Fruit fly (Drosophila melanogaster): ENCODE results near the gene ND-B14.5AL.

dm6 chr3L:22648372-22648771 is 42.2 kb downstream of the ND-B14.5AL start, which contains the start of gene CG33770:
- TF ChIP-seq CG31627 (GFP tag; optimal IDR thresholded peaks at IDR 0.05) (no peak), CG10631 (GFP tag; optimal IDR thresholded peaks at IDR 0.05) (no peak), CG6854 (GFP tag; optimal IDR thresholded peaks at IDR 0.05) (no peak), cyc (GFP tag; optimal IDR thresholded peaks at IDR 0.05) (no peak), OdsH (GFP tag; optimal IDR thresholded peaks at IDR 0.05) (no peak), Ets21C (GFP tag; optimal IDR thresholded peaks at IDR 0.05) (no peak), CG15336 (GFP tag; IDR thresholded peaks at IDR 0.05) (no peak)

All from whole organism, prepupa.